Worm (Caenorhabditis elegans) whole organism, L4 larva: ENCODE data around the gene M03E7.1.

Experiments used
- D1046.2 ChIP-seq: fragments of 200-800 bp; sonication (Bioruptor generic); IDR thresholded peaks from 2 replicates; pipeline ENCODE4 v1.3.6; 2022; ENCODE audit warnings: missing genetic modification characterization, missing compliant biosample characterization
- F10B5.3 ChIP-seq: sonication (generic microtip); optimal IDR thresholded peaks from 2 replicates; lab custom pipeline; 2016; ENCODE audit warnings: mild to moderate bottlenecking, missing genetic modification characterization, missing compliant biosample characterization
- F26F4.8 ChIP-seq: fragments of 200-800 bp; sonication (Bioruptor generic); conservative IDR thresholded peaks from 2 replicates; pipeline ENCODE4 v1.3.6; 2022; ENCODE audit warnings: missing genetic modification characterization, missing compliant biosample characterization
- F49E8.2 ChIP-seq: sonication (generic microtip); optimal IDR thresholded peaks from 2 replicates; lab custom pipeline; 2016; ENCODE audit warnings: missing compliant biosample characterization, mild to moderate bottlenecking, missing genetic modification characterization, borderline replicate concordance
- Y105C5A.15 ChIP-seq: fragments of 200-800 bp; sonication (Bioruptor generic); IDR thresholded peaks from 2 replicates; pipeline ENCODE4 v1.3.6; 2022; ENCODE audit warnings: missing genetic modification characterization, missing compliant biosample characterization
- Y48G9A.11 ChIP-seq: fragments of 200-800 bp; sonication (Bioruptor generic); IDR thresholded peaks from 2 replicates; pipeline ENCODE4 v1.3.6; 2022; ENCODE audit warnings: missing genetic modification reagents, missing genetic modification characterization, missing compliant biosample characterization
- Y5F2A.4 ChIP-seq: fragments of 200-800 bp; sonication (Bioruptor generic); optimal IDR thresholded peaks from 2 replicates; lab custom pipeline; 2018; ENCODE audit warnings: mild to moderate bottlenecking, missing genetic modification characterization, missing compliant biosample characterization
- Y75B8A.6 ChIP-seq: fragments of 200-800 bp; sonication (Bioruptor generic); IDR thresholded peaks from 2 replicates; pipeline ENCODE4 v1.3.6; 2022; ENCODE audit warnings: missing genetic modification reagents, missing genetic modification characterization, missing compliant biosample characterization
- ZK546.5 ChIP-seq, 2 experiments: sonication (generic microtip); optimal IDR thresholded peaks; 2 replicates each; lab custom pipeline; 2017; ENCODE audit warnings: missing biosample characterization in 2 of 2, missing genetic modification characterization in 2 of 2
- ama-1 ChIP-seq: fragments of 150-350 bp; optimal IDR thresholded peaks from 2 replicates; lab custom pipeline; 2014; ENCODE audit warnings: inconsistent platforms, mixed read lengths
- ceh-28 ChIP-seq: fragments of 150-350 bp; optimal IDR thresholded peaks from 2 replicates; lab custom pipeline; 2014; ENCODE audit warnings: missing biosample characterization, missing genetic modification reagents, missing genetic modification characterization
- ces-1 ChIP-seq: fragments of 150-350 bp; sonication (generic microtip); optimal IDR thresholded peaks from 4 replicates; lab custom pipeline; 2014; ENCODE audit warnings: missing biosample characterization, missing genetic modification reagents, missing genetic modification characterization
- daf-16 ChIP-seq, 3 experiments: sonication (generic microtip); optimal IDR thresholded peaks; 2 replicates each; lab custom pipeline; 2016 to 2017; ENCODE audit warnings: missing genetic modification characterization in 3 of 3, missing genetic modification reagents in 3 of 3, mild to moderate bottlenecking in 2 of 3, missing compliant biosample characterization in 2 of 3, missing biosample characterization in 1 of 3, moderate library complexity in 1 of 3
- dmd-6 ChIP-seq: fragments of 200-800 bp; sonication (Bioruptor generic); IDR thresholded peaks from 2 replicates; pipeline ENCODE4 v1.3.6; 2022; ENCODE audit warnings: missing genetic modification reagents, missing genetic modification characterization, missing compliant biosample characterization
- dmd-9 ChIP-seq: fragments of 200-800 bp; sonication (Bioruptor generic); IDR thresholded peaks from 2 replicates; pipeline ENCODE4 v1.3.6; 2022; ENCODE audit warnings: missing genetic modification reagents, missing genetic modification characterization, missing compliant biosample characterization
- duxl-1 ChIP-seq: sonication (generic microtip); optimal IDR thresholded peaks from 2 replicates; lab custom pipeline; 2016; ENCODE audit warnings: mild to moderate bottlenecking, missing genetic modification characterization, moderate library complexity, missing compliant biosample characterization; ENCODE audit not compliant: poor library complexity
- dve-1 ChIP-seq: sonication (generic microtip); optimal IDR thresholded peaks from 2 replicates; lab custom pipeline; 2017; ENCODE audit warnings: antibody characterized with exemption, mild to moderate bottlenecking, missing genetic modification characterization, missing compliant biosample characterization; ENCODE audit not compliant: insufficient read depth
- egl-27 ChIP-seq: sonication (generic microtip); optimal IDR thresholded peaks from 3 replicates; lab custom pipeline; 2017; ENCODE audit warnings: missing biosample characterization, missing genetic modification reagents, missing genetic modification characterization
- hif-1 ChIP-seq, 2 experiments: sonication (generic microtip); optimal IDR thresholded peaks; 2 replicates each; lab custom pipeline; 2016 to 2017; ENCODE audit warnings: missing compliant biosample characterization in 2 of 2, missing genetic modification characterization in 2 of 2, missing genetic modification reagents in 2 of 2, missing genotype in 2 of 2, mild to moderate bottlenecking in 1 of 2
- hlh-11 ChIP-seq: fragments of 200-800 bp; sonication (Bioruptor generic); optimal IDR thresholded peaks from 2 replicates; lab custom pipeline; 2018; ENCODE audit warnings: mild to moderate bottlenecking, missing genetic modification characterization, missing compliant biosample characterization
- lin-13 ChIP-seq: fragments of 150-350 bp; optimal IDR thresholded peaks from 2 replicates; lab custom pipeline; 2014; ENCODE audit warnings: missing biosample characterization, missing genetic modification reagents, missing genetic modification characterization
- lin-38 ChIP-seq: fragments of 200-800 bp; sonication (Bioruptor generic); IDR thresholded peaks from 2 replicates; pipeline ENCODE4 v1.3.6; 2022; ENCODE audit warnings: missing genetic modification reagents, missing genetic modification characterization, missing compliant biosample characterization
- lin-39 ChIP-seq: fragments of 150-350 bp; optimal IDR thresholded peaks from 2 replicates; lab custom pipeline; 2014; ENCODE audit warnings: missing biosample characterization, missing genetic modification reagents, missing genetic modification characterization
- lsy-2 ChIP-seq, 2 experiments: fragments of 150-350 bp in 1 of 2; sonication (generic microtip) in 1 of 2; optimal IDR thresholded peaks; 2 replicates each; lab custom pipeline; 2014 to 2017; ENCODE audit warnings: missing biosample characterization in 2 of 2, missing genetic modification characterization in 2 of 2
- madf-5 ChIP-seq, 2 experiments: fragments of 200-800 bp; sonication (Bioruptor generic); IDR thresholded peaks; 2 replicates each; pipeline ENCODE4 v1.3.6; 2022; ENCODE audit warnings: missing compliant biosample characterization in 2 of 2, missing genetic modification characterization in 2 of 2
- mdl-1 ChIP-seq, 2 experiments: fragments of 150-350 bp in 1 of 2; sonication (generic microtip) in 1 of 2; optimal IDR thresholded peaks; 2 replicates each; lab custom pipeline; 2014 to 2017; ENCODE audit warnings: missing biosample characterization in 2 of 2, missing genetic modification characterization in 2 of 2
- mep-1 ChIP-seq: fragments of 150-350 bp; sonication (generic microtip); optimal IDR thresholded peaks from 3 replicates; lab custom pipeline; 2014; ENCODE audit warnings: missing biosample characterization, missing genetic modification characterization
- mes-2 ChIP-seq: sonication (generic microtip); optimal IDR thresholded peaks from 2 replicates; lab custom pipeline; 2016; ENCODE audit warnings: missing genotype, mild to moderate bottlenecking, missing genetic modification characterization, missing compliant biosample characterization; ENCODE audit not compliant: poor library complexity, severe bottlenecking
- mxl-3 ChIP-seq: fragments of 200-800 bp; sonication (Bioruptor generic); optimal IDR thresholded peaks from 2 replicates; lab custom pipeline; 2018; ENCODE audit warnings: mild to moderate bottlenecking, missing genetic modification characterization, missing compliant biosample characterization
- nhr-111 ChIP-seq: fragments of 200-800 bp; sonication (Bioruptor generic); optimal IDR thresholded peaks from 2 replicates; lab custom pipeline; 2018; ENCODE audit warnings: mild to moderate bottlenecking, missing genetic modification characterization, missing compliant biosample characterization
- nhr-237 ChIP-seq: sonication (generic microtip); optimal IDR thresholded peaks from 2 replicates; lab custom pipeline; 2017; ENCODE audit warnings: missing biosample characterization, missing genetic modification characterization
- nhr-25 ChIP-seq: sonication (generic microtip); optimal IDR thresholded peaks from 2 replicates; lab custom pipeline; 2017; ENCODE audit warnings: missing genetic modification characterization, mild to moderate bottlenecking, missing compliant biosample characterization, antibody characterized with exemption, moderate library complexity, borderline replicate concordance; ENCODE audit not compliant: insufficient read depth
- nhr-28 ChIP-seq: fragments of 150-350 bp; optimal IDR thresholded peaks from 2 replicates; lab custom pipeline; 2014; ENCODE audit warnings: missing biosample characterization, missing genetic modification characterization
- nhr-6 ChIP-seq: fragments of 150-350 bp; optimal IDR thresholded peaks from 2 replicates; lab custom pipeline; 2014; ENCODE audit warnings: missing biosample characterization, missing genetic modification characterization
- nhr-76 ChIP-seq: fragments of 150-350 bp; optimal IDR thresholded peaks from 2 replicates; lab custom pipeline; 2014; ENCODE audit warnings: missing biosample characterization, missing genetic modification characterization
- nhr-77 ChIP-seq: fragments of 150-350 bp; optimal IDR thresholded peaks from 2 replicates; lab custom pipeline; 2014; ENCODE audit warnings: missing biosample characterization, missing genetic modification characterization
- pha-4 ChIP-seq, 2 experiments: fragments of 150-350 bp in 1 of 2; fragments of 200-800 bp in 1 of 2; sonication (Bioruptor generic) in 1 of 2; IDR thresholded peaks in 1 of 2; optimal IDR thresholded peaks in 1 of 2; 2 replicates each; pipeline versions ENCODE4 v1.3.6 to Lab custom; 2014 to 2022; ENCODE audit warnings: missing genetic modification characterization in 2 of 2, missing genetic modification reagents in 2 of 2, missing biosample characterization in 1 of 2, missing compliant biosample characterization in 1 of 2
- pqm-1 ChIP-seq: sonication (generic microtip); optimal IDR thresholded peaks from 2 replicates; lab custom pipeline; 2017; ENCODE audit warnings: missing biosample characterization, missing genetic modification characterization
- set-16 ChIP-seq: fragments of 200-800 bp; sonication (Bioruptor generic); IDR thresholded peaks from 2 replicates; pipeline ENCODE4 v1.3.6; 2022; ENCODE audit warnings: missing genetic modification reagents, missing genetic modification characterization, missing compliant biosample characterization
- unc-62 ChIP-seq, 3 experiments: fragments of 150-350 bp in 1 of 3; sonication (generic microtip); optimal IDR thresholded peaks in 2 of 3; peaks in 1 of 3; 1 replicate in 1 of 3; 2 replicates in 2 of 3; lab custom pipeline; 2014 to 2017; ENCODE audit warnings: missing biosample characterization in 3 of 3, missing genetic modification characterization in 3 of 3, missing genetic modification reagents in 3 of 3, missing genotype in 1 of 3
- zfp-2 ChIP-seq: sonication (generic microtip); optimal IDR thresholded peaks from 2 replicates; lab custom pipeline; 2016; ENCODE audit warnings: mild to moderate bottlenecking, missing genetic modification characterization, missing compliant biosample characterization
- zfp-3 ChIP-seq: fragments of 200-800 bp; sonication (Bioruptor generic); conservative IDR thresholded peaks from 2 replicates; pipeline ENCODE4 v1.3.6; 2022; ENCODE audit warnings: missing genetic modification reagents, missing genetic modification characterization, missing compliant biosample characterization
- zip-11 ChIP-seq: fragments of 200-800 bp; sonication (Bioruptor generic); IDR thresholded peaks from 2 replicates; pipeline ENCODE4 v1.3.6; 2022; ENCODE audit warnings: missing genetic modification characterization, missing compliant biosample characterization
- ztf-11 ChIP-seq: fragments of 150-350 bp; optimal IDR thresholded peaks from 2 replicates; lab custom pipeline; 2014; ENCODE audit warnings: missing biosample characterization, missing genetic modification characterization

M03E7.1 gene

ce11 chrV:5634445-5634844, 13.0 kb downstream of the M03E7.1 start:
- no peak for TF ChIP-seq Y48G9A.11 (GFP tag; lab: Robert Waterston, UW)
- TF ChIP-seq nhr-6 = peak; percentile 6
- TF ChIP-seq dmd-6 (GFP tag; lab: Robert Waterston, UW) = peak; percentile 28; the same call in 1 of the 2 replicates
- TF ChIP-seq daf-16 (GFP tag; optimal IDR thresholded peaks at IDR 0.05; lab: Kevin White, UChicago) = no peak
- TF ChIP-seq daf-16 (tag; optimal IDR thresholded peaks at IDR 0.05; lab: Kevin White, UChicago) = peak; percentile 66
- TF ChIP-seq lin-38 = no peak
- TF ChIP-seq nhr-28 (tag; lab: Kevin White, UChicago) = peak; percentile 18
- TF ChIP-seq dve-1 = peak; percentile 32
- no peak for TF ChIP-seq nhr-25 (tag; lab: Kevin White, UChicago)
- TF ChIP-seq Y5F2A.4 (GFP tag; lab: Kevin White, UChicago) = no peak

- TF ChIP-seq lsy-2 (tag; optimal IDR thresholded peaks at IDR 0.05; lab: Kevin White, UChicago) (no peak), F49E8.2 (tag; lab: Kevin White, UChicago) (no peak), nhr-111 (GFP tag; lab: Kevin White, UChicago) (no peak), nhr-237 (no peak), unc-62 (GFP tag; optimal IDR thresholded peaks at IDR 0.05 in 1 of 2; lab: Kevin White, UChicago) (no peak), unc-62 (tag; optimal IDR thresholded peaks at IDR 0.05; lab: Kevin White, UChicago) (no peak), madf-5 (GFP tag; IDR thresholded peaks at IDR 0.05; lab: Robert Waterston, UW) (no peak), nhr-77 (tag; lab: Kevin White, UChicago) (no peak), F10B5.3 (tag; lab: Kevin White, UChicago) (no peak), lin-39 (no peak), ztf-11 (tag; lab: Kevin White, UChicago) (no peak), hif-1 (tag; optimal IDR thresholded peaks at IDR 0.05; lab: Kevin White, UChicago) (no peak), F26F4.8 (GFP tag; lab: Robert Waterston, UW) (no peak), D1046.2 (GFP tag; lab: Robert Waterston, UW) (no peak), Y105C5A.15 (GFP tag; lab: Robert Waterston, UW) (no peak), mes-2 (tag; lab: Kevin White, UChicago) (no peak)
Measured at ce11 chrV:5644171-5644570, 22.7 kb downstream of the M03E7.1 start, which contains the start of gene srx-117. Gene srx-117, plus strand, starts transcription at chrV:5644471.

DNA sequence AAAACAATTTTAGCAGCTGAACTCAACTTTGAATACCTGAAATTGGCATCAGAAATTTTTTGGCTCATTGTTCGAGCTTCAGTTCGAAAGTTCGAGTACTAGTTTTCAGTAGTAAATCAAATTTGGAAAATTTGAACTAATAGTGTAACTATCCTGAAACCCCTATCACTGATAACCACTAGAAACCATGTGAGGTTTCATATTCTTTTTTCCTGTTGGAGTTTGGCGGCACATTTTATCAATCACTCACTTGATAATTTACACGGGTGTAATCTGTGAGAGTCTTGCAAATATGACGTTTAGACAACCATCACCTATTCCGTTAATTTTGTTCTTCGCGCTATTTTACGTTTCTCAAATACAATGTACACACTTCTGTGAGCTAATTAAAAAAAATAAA, 25.9 kb downstream of the M03E7.1 start, which contains the start of gene C14C11.4:
Gene C14C11.4 (plus strand): TSS at position 252 of the 400 bp plus-strand sequence.
- TF ChIP-seq pqm-1 (tag; lab: Kevin White, UChicago) (peak; percentile 77), hlh-11 (tag; lab: Kevin White, UChicago) (peak; percentile 38), nhr-76 (tag; lab: Kevin White, UChicago) (no peak), dmd-6 (GFP tag; lab: Robert Waterston, UW) (peak; percentile 65), mdl-1 (tag; optimal IDR thresholded peaks at IDR 0.05; lab: Kevin White, UChicago) (peak in 1 of 2 experiments; percentile 4), nhr-28 (tag; lab: Kevin White, UChicago) (peak; percentile 75), mxl-3 (GFP tag; lab: Kevin White, UChicago) (peak; percentile 52), lin-13 (no peak)

- TF ChIP-seq ceh-28 (tag; lab: Kevin White, UChicago) = no peak
- TF ChIP-seq egl-27 (tag; lab: Kevin White, UChicago) = no peak
- no peak for TF ChIP-seq ces-1 (GFP tag; lab: Kevin White, UChicago)
- no peak for TF ChIP-seq ama-1 (lab: Kevin White, UChicago)
- no peak for TF ChIP-seq set-16 (GFP tag; lab: Robert Waterston, UW)
- no peak for TF ChIP-seq F10B5.3 (tag; lab: Kevin White, UChicago)
- TF ChIP-seq zfp-3 = no peak
- no peak for TF ChIP-seq ZK546.5 (tag; optimal IDR thresholded peaks at IDR 0.05; lab: Kevin White, UChicago)
- TF ChIP-seq pha-4 (GFP tag; IDR thresholded peaks at IDR 0.05; lab: Robert Waterston, UW) = no peak
- no peak for TF ChIP-seq pha-4 (tag; optimal IDR thresholded peaks at IDR 0.05; lab: Kevin White, UChicago)
- TF ChIP-seq Y75B8A.6 = no peak
- TF ChIP-seq mes-2 (tag; lab: Kevin White, UChicago) = no peak
- no peak for TF ChIP-seq dmd-9
- no peak for TF ChIP-seq zip-11 (GFP tag; lab: Robert Waterston, UW)
- no peak for TF ChIP-seq mep-1 (tag; lab: Kevin White, UChicago)
- no peak for TF ChIP-seq duxl-1 (tag; lab: Kevin White, UChicago)
- TF ChIP-seq zfp-2 = no peak
Measured at ce11 chrV:5651905-5652304, 30.4 kb downstream of the M03E7.1 start.
